Worm (Caenorhabditis elegans): ENCODE data around the gene idpa-3.

Gene idpa-3

ce11 chrX:10336138-10336537, at the start of gene idpa-3:
Gene idpa-3 (plus strand): TSS chrX:10336438.
- TF ChIP-seq efl-1 (optimal IDR thresholded peaks at IDR 0.05) = no peak
- peak in 1 of 2 experiments; percentile 34 for TF ChIP-seq efl-1 (GFP tag; optimal IDR thresholded peaks at IDR 0.05 in 1 of 2)
- TF ChIP-seq hlh-17 (GFP tag; optimal IDR thresholded peaks at IDR 0.05; ENCODE audit: borderline replicate concordance) = no peak

- TF ChIP-seq nhr-20 (tag; optimal IDR thresholded peaks at IDR 0.05) (no peak), efl-1 (optimal IDR thresholded peaks at IDR 0.05) (no peak), efl-1 (GFP tag; optimal IDR thresholded peaks at IDR 0.05 in 1 of 2) (peak in 1 of 2 experiments; percentile 60), unc-98 (GFP tag; IDR thresholded peaks at IDR 0.05) (no peak)
Observed at ce11 chrX:10297410-10297809, 38.8 kb upstream of the idpa-3 start.

- TF ChIP-seq fkh-4 (tag; optimal IDR thresholded peaks at IDR 0.05; ENCODE audit: borderline replicate concordance) = no peak
- 0 out of 2 replicates have a peak, but pooled peaks have one; percentile 19 for TF ChIP-seq grh-1 (GFP tag; IDR thresholded peaks at IDR 0.05)
- TF ChIP-seq ceh-88 (GFP tag; IDR thresholded peaks at IDR 0.05) = no peak
- TF ChIP-seq nhr-47 (tag; optimal IDR thresholded peaks at IDR 0.05) = no peak
- TF ChIP-seq mef-2 (tag; optimal IDR thresholded peaks at IDR 0.05) = no peak
- TF ChIP-seq nhr-20 (tag; optimal IDR thresholded peaks at IDR 0.05) = peak; percentile 75
- TF ChIP-seq blmp-1 (tag; optimal IDR thresholded peaks at IDR 0.05) = no peak
- no peak for TF ChIP-seq nhr-76 (tag; optimal IDR thresholded peaks at IDR 0.05)
- no peak for TF ChIP-seq ama-1 (optimal IDR thresholded peaks at IDR 0.05)
- TF ChIP-seq nhr-85 (tag) = peak; percentile 93
- peak in 1 of 6 experiments; percentile 9 for TF ChIP-seq elt-3 (tag; optimal IDR thresholded peaks at IDR 0.05)
- TF ChIP-seq C04F5.9 (tag; optimal IDR thresholded peaks at IDR 0.05) = no peak
- no peak for TF ChIP-seq unc-130 (tag; optimal IDR thresholded peaks at IDR 0.05)
- TF ChIP-seq nhr-77 (tag; optimal IDR thresholded peaks at IDR 0.05) = no peak
- no peak for TF ChIP-seq elt-2 (tag; optimal IDR thresholded peaks at IDR 0.05)
- no peak for TF ChIP-seq mep-1 (tag; optimal IDR thresholded peaks at IDR 0.05)
- TF ChIP-seq aly-2 (tag; optimal IDR thresholded peaks at IDR 0.05) = no peak
- peak; percentile 38 for TF ChIP-seq nhr-71 (tag; optimal IDR thresholded peaks at IDR 0.05)
- no peak for TF ChIP-seq hpl-2 (GFP tag; optimal IDR thresholded peaks at IDR 0.05)
- no peak for TF ChIP-seq egl-27 (tag; optimal IDR thresholded peaks at IDR 0.05)
- no peak for TF ChIP-seq zip-4 (GFP tag; optimal IDR thresholded peaks at IDR 0.05)
- TF ChIP-seq ceh-63 (GFP tag; optimal IDR thresholded peaks at IDR 0.05) = no peak
- no peak for TF ChIP-seq zag-1 (tag; optimal IDR thresholded peaks at IDR 0.05)
- no peak for TF ChIP-seq ztf-11 (tag; optimal IDR thresholded peaks at IDR 0.05)
- no peak for TF ChIP-seq unc-86 (tag; optimal IDR thresholded peaks at IDR 0.05)
- TF ChIP-seq snu-23 (GFP tag; optimal IDR thresholded peaks at IDR 0.05) = peak; percentile 8
- TF ChIP-seq lin-14 (GFP tag; optimal IDR thresholded peaks at IDR 0.05) = peak; percentile 48
- no peak for TF ChIP-seq lsy-2 (tag; optimal IDR thresholded peaks at IDR 0.05)
Observed at ce11 chrX:10301920-10302319, 34.3 kb upstream of the idpa-3 start.

DNA sequence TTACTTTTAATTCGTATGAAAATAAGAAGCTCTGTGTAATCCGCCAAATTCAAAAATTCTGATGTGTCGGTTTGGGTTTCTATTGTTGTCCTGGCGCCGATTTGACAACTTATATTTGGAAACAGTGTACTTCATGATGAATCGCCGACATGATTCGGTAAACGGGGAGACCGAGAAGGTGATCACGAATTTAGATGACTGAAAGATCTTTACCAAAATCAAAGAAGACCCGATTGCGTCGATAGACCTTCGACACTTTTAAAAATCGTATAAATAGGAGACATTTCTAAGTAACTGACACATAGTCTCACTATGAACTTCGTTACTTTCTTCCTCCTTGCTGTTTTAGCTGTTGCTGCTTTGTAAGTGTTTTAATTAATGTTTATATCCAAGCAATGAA, 33.8 kb upstream of the idpa-3 start, which contains the start of gene fip-5:
fip-5 (plus strand) TSS at position 312 of the 400 bp plus-strand sequence.
- TF ChIP-seq ets-5 (GFP tag; IDR thresholded peaks at IDR 0.05) (no peak), dpl-1 (GFP tag; optimal IDR thresholded peaks at IDR 0.05) (no peak), nhr-11 (tag; optimal IDR thresholded peaks at IDR 0.05) (no peak)

DNA sequence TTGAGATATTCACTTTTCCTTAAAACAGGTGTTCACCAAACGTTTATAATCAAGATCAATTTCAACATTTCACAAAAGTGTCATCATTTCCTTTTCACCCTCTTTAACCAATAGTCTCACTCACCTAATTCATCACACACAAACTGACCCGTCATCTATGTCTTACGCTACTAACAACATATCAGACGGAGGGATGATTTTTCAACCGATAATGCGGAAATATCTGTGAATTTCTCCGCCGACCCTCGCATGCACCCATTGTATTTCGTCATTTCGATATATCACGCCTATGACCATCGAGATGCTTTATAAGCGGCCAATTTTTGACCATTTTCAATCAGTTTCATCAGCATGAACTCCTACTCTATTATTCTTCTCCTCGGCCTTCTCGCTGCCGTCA, 32.1 kb upstream of the idpa-3 start, which contains the start of gene fipr-21:
fipr-21 (plus strand) TSS at position 352 of the 400 bp plus-strand sequence.
- no peak for TF ChIP-seq swsn-7 (tag; optimal IDR thresholded peaks at IDR 0.05)
- TF ChIP-seq zag-1 (tag; optimal IDR thresholded peaks at IDR 0.05) = no peak
- no peak for TF ChIP-seq nhr-19 (GFP tag; conservative IDR thresholded peaks at IDR 0.05)
- TF ChIP-seq snpc-4 (tag; optimal IDR thresholded peaks at IDR 0.05) = no peak
- TF ChIP-seq F16B12.6 (tag; optimal IDR thresholded peaks at IDR 0.05) = no peak
- peak; percentile 32 for TF ChIP-seq nhr-71 (tag; optimal IDR thresholded peaks at IDR 0.05)
- peak; percentile 63 for TF ChIP-seq nhr-20 (tag; optimal IDR thresholded peaks at IDR 0.05)
- TF ChIP-seq mep-1 (tag; optimal IDR thresholded peaks at IDR 0.05) = peak; percentile 25
- peak; percentile 44 for TF ChIP-seq snu-23 (GFP tag; optimal IDR thresholded peaks at IDR 0.05)
- no peak for TF ChIP-seq jun-1 (tag; optimal IDR thresholded peaks at IDR 0.05)
- peak in 2 of 6 experiments; percentile 8 to 67 for TF ChIP-seq elt-3 (tag; optimal IDR thresholded peaks at IDR 0.05)
- no peak for TF ChIP-seq C34B4.2 (tag; optimal IDR thresholded peaks at IDR 0.05)
- TF ChIP-seq fkh-10 (GFP tag; optimal IDR thresholded peaks at IDR 0.05) = no peak
- no peak for TF ChIP-seq unc-130 (tag; optimal IDR thresholded peaks at IDR 0.05)
- no peak for TF ChIP-seq efl-3 (GFP tag; optimal IDR thresholded peaks at IDR 0.05)
- TF ChIP-seq ceh-8 (GFP tag; optimal IDR thresholded peaks at IDR 0.05) = no peak
- TF ChIP-seq lsy-2 (tag; optimal IDR thresholded peaks at IDR 0.05) = peak in 1 of 2 experiments; percentile 11
- TF ChIP-seq rnt-1 (tag; optimal IDR thresholded peaks at IDR 0.05) = peak; percentile 3
- peak; percentile 88 for TF ChIP-seq blmp-1 (tag; optimal IDR thresholded peaks at IDR 0.05)
- TF ChIP-seq nhr-85 (tag) = peak; percentile 92
- no peak for TF ChIP-seq isw-1 (GFP tag; IDR thresholded peaks at IDR 0.05)
